Fruit fly (Drosophila melanogaster): ENCODE results near the gene CG34136.
A peak's percentile ranks its signal among the peaks of the same experiment; 100 is the strongest.

Gene CG34136

dm6 chr2L:21073818-21074217 lies 22.9 kb upstream of the CG34136 start:
- no peak for TF ChIP-seq CG5204 (GFP tag; optimal IDR thresholded peaks at IDR 0.05)
- no peak for TF ChIP-seq Mnt (GFP tag; optimal IDR thresholded peaks at IDR 0.05)
- TF ChIP-seq tj (GFP tag; optimal IDR thresholded peaks at IDR 0.05): no peak
- TF ChIP-seq bab1 (GFP tag; optimal IDR thresholded peaks at IDR 0.05): no peak
- TF ChIP-seq cic (GFP tag; optimal IDR thresholded peaks at IDR 0.05): no peak
- no peak for TF ChIP-seq pad (GFP tag; optimal IDR thresholded peaks at IDR 0.05)
- TF ChIP-seq ovo (GFP tag; optimal IDR thresholded peaks at IDR 0.05): no peak
- no peak for TF ChIP-seq CG7045 (GFP tag; optimal IDR thresholded peaks at IDR 0.05)
- TF ChIP-seq Clk (GFP tag; optimal IDR thresholded peaks at IDR 0.05): no peak
- TF ChIP-seq CG7101 (tag; optimal IDR thresholded peaks at IDR 0.05): no peak
- TF ChIP-seq kay (GFP tag; ENCODE audit: borderline replicate concordance): no peak

dm6 chr2L:21075105-21075504 lies 21.6 kb upstream of the CG34136 start, which contains the start of gene tadr:
Gene tadr, plus strand, starts transcription at chr2L:21075405.
- TF ChIP-seq CG1620 (GFP tag; optimal IDR thresholded peaks at IDR 0.05): no peak
- no peak for TF ChIP-seq CG5204 (GFP tag; optimal IDR thresholded peaks at IDR 0.05)
- TF ChIP-seq CG12768 (GFP tag; optimal IDR thresholded peaks at IDR 0.05): no peak
- no peak for TF ChIP-seq Mnt (GFP tag; optimal IDR thresholded peaks at IDR 0.05)
- no peak for TF ChIP-seq CG7045 (GFP tag; optimal IDR thresholded peaks at IDR 0.05)
- TF ChIP-seq cnc (optimal IDR thresholded peaks at IDR 0.05): no peak
- no peak for TF ChIP-seq kay (GFP tag; ENCODE audit: borderline replicate concordance)
- no peak for TF ChIP-seq Hr96 (GFP tag; optimal IDR thresholded peaks at IDR 0.05)
- no peak for TF ChIP-seq CG11617 (GFP tag; optimal IDR thresholded peaks at IDR 0.05)
- TF ChIP-seq ovo (GFP tag; optimal IDR thresholded peaks at IDR 0.05): no peak
- no peak for TF ChIP-seq CG7101 (tag; optimal IDR thresholded peaks at IDR 0.05)
- TF ChIP-seq pad (GFP tag; optimal IDR thresholded peaks at IDR 0.05): no peak

DNA sequence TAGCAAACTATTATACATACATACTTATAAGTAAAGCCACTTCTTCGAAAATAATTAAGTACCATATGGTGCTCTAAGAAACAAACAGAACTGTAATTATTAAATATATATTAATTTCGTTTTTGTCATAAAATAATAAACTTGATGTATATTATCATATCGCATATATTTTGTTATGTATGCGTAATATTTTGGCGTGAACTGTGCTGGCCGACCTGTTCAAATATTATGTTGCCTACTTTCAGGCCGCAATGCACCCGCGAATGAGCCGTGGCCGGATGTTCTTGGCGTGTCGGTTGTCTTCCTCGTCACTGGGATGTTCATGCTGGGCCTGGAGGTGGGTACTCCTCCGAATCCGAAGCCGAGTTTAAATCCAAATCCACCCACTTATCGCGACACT lies 18.9 kb upstream of the CG34136 start:
- no peak for TF ChIP-seq bab1 (GFP tag; optimal IDR thresholded peaks at IDR 0.05)
- no peak for TF ChIP-seq cic (GFP tag; optimal IDR thresholded peaks at IDR 0.05)
- no peak for TF ChIP-seq CG33017 (tag; optimal IDR thresholded peaks at IDR 0.05)
- TF ChIP-seq ovo (GFP tag; optimal IDR thresholded peaks at IDR 0.05): no peak
- TF ChIP-seq pad (GFP tag; optimal IDR thresholded peaks at IDR 0.05): no peak
- TF ChIP-seq toe (GFP tag; optimal IDR thresholded peaks at IDR 0.05): no peak

dm6 chr2L:21082444-21083201 lies 14.1 kb upstream of the CG34136 start, which contains the start of gene CG33511:
Gene CG33511, minus strand, starts transcription at chr2L:21082494.
- TF ChIP-seq CG33017 (tag; optimal IDR thresholded peaks at IDR 0.05) (no peak), cic (GFP tag; optimal IDR thresholded peaks at IDR 0.05) (peak; percentile 79)

- TF ChIP-seq CG11617 (GFP tag; optimal IDR thresholded peaks at IDR 0.05): peak; percentile 24
- TF ChIP-seq CG14711 (tag; optimal IDR thresholded peaks at IDR 0.05): peak; percentile 6
- TF ChIP-seq Crg-1 (GFP tag; optimal IDR thresholded peaks at IDR 0.05): no peak
- peak; percentile 8 for TF ChIP-seq cic (GFP tag; optimal IDR thresholded peaks at IDR 0.05)
Measured at dm6 chr2L:21084268-21084667, 12.5 kb upstream of the CG34136 start, which contains the start of gene CG33510. Gene CG33510, minus strand, starts transcription at chr2L:21084326.

DNA sequence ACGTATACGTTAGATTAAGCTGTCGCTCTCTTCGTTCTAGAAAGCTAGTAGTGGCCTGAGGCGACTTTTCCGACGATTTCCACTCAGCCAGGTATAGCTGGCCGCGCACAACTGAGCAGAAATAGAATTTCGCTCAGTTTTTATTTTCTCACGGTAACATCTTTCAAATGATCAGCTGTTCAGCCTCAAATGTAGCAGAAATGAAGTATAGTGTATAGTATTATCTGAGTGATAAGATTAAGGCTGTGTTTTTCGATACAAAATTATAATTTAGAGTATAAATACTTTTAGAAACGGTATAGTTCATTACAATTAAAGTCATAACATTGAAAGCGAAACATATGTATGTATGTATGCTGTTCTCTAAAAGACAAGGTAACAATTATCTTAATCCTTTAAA lies 10.3 kb upstream of the CG34136 start, which contains the start of gene CG33509:
Gene CG33509, minus strand, starts transcription at position 101 of the 400 bp plus-strand sequence.
- TF ChIP-seq CG11617 (GFP tag; optimal IDR thresholded peaks at IDR 0.05) (no peak), CG12768 (GFP tag; optimal IDR thresholded peaks at IDR 0.05) (no peak), CG5204 (GFP tag; optimal IDR thresholded peaks at IDR 0.05) (no peak), toe (GFP tag; optimal IDR thresholded peaks at IDR 0.05) (no peak), kay (GFP tag; ENCODE audit: borderline replicate concordance) (no peak), bab1 (GFP tag; optimal IDR thresholded peaks at IDR 0.05) (no peak), Crg-1 (GFP tag; optimal IDR thresholded peaks at IDR 0.05) (no peak), CG33017 (tag; optimal IDR thresholded peaks at IDR 0.05) (no peak), pad (GFP tag; optimal IDR thresholded peaks at IDR 0.05) (no peak), cnc (optimal IDR thresholded peaks at IDR 0.05) (no peak), tj (GFP tag; optimal IDR thresholded peaks at IDR 0.05) (no peak), ovo (GFP tag; optimal IDR thresholded peaks at IDR 0.05) (no peak), CG1620 (GFP tag; optimal IDR thresholded peaks at IDR 0.05) (no peak), CG14711 (tag; optimal IDR thresholded peaks at IDR 0.05) (no peak)

- TF ChIP-seq CG33017 (tag; optimal IDR thresholded peaks at IDR 0.05) (no peak), kay (GFP tag; ENCODE audit: borderline replicate concordance) (peak; percentile 15), CG7101 (tag; optimal IDR thresholded peaks at IDR 0.05) (no peak), Hr96 (GFP tag; optimal IDR thresholded peaks at IDR 0.05) (no peak)
Measured at dm6 chr2L:21088651-21089050, 8.1 kb upstream of the CG34136 start, which contains the start of gene ppk13. Gene ppk13, minus strand, starts transcription at chr2L:21088751.

Data from whole organism, adult.